Worm (Caenorhabditis elegans) whole organism, mixed stage, embryonic: ENCODE results near the gene C08B6.3.
A peak's percentile ranks its signal among the peaks of the same experiment; 100 is the strongest.

Experiments
- M03D4.4 ChIP-seq: sonication (generic microtip); optimal IDR thresholded peaks from 2 replicates; lab custom pipeline; 2017; ENCODE audit warnings: mild to moderate bottlenecking, missing genetic modification characterization, missing compliant biosample characterization
- bed-3 ChIP-seq: fragments of 200-800 bp; sonication (Bioruptor generic); optimal IDR thresholded peaks from 3 replicates; lab custom pipeline; 2018; ENCODE audit warnings: mild to moderate bottlenecking, missing genetic modification characterization, moderate library complexity, missing compliant biosample characterization
- blmp-1 ChIP-seq: fragments of 150-350 bp; optimal IDR thresholded peaks from 2 replicates; lab custom pipeline; 2014; ENCODE audit warnings: missing biosample characterization, missing genetic modification characterization
- ceh-43 ChIP-seq: fragments of 200-800 bp; sonication (Bioruptor generic); optimal IDR thresholded peaks from 2 replicates; lab custom pipeline; 2018; ENCODE audit warnings: mild to moderate bottlenecking, missing genetic modification characterization, moderate library complexity, missing compliant biosample characterization
- ceh-83 ChIP-seq: fragments of 200-800 bp; sonication (Bioruptor generic); optimal IDR thresholded peaks from 2 replicates; lab custom pipeline; 2018; ENCODE audit warnings: mild to moderate bottlenecking, missing genetic modification characterization, missing compliant biosample characterization
- ces-1 ChIP-seq: fragments of 150-350 bp; optimal IDR thresholded peaks from 2 replicates; lab custom pipeline; 2014; ENCODE audit warnings: missing biosample characterization, missing genetic modification reagents, missing genetic modification characterization
- cnd-1 ChIP-seq: fragments of 200-800 bp; sonication (Bioruptor generic); optimal IDR thresholded peaks from 2 replicates; lab custom pipeline; 2018; ENCODE audit warnings: mild to moderate bottlenecking, missing genetic modification characterization, missing compliant biosample characterization
- elt-1 ChIP-seq: sonication (generic microtip); optimal IDR thresholded peaks from 2 replicates; lab custom pipeline; 2017; ENCODE audit warnings: missing genetic modification characterization, mild to moderate bottlenecking, missing compliant biosample characterization, antibody characterized with exemption, moderate library complexity, borderline replicate concordance; ENCODE audit not compliant: insufficient read depth
- elt-3 ChIP-seq: fragments of 150-350 bp; optimal IDR thresholded peaks from 2 replicates; lab custom pipeline; 2014; ENCODE audit warnings: missing biosample characterization, missing genetic modification characterization
- ham-2 ChIP-seq: fragments of 200-800 bp; sonication (Bioruptor generic); optimal IDR thresholded peaks from 2 replicates; lab custom pipeline; 2018; ENCODE audit warnings: mild to moderate bottlenecking, missing genetic modification characterization, missing compliant biosample characterization
- lin-13 ChIP-seq: fragments of 150-350 bp; optimal IDR thresholded peaks from 2 replicates; lab custom pipeline; 2014; ENCODE audit warnings: missing biosample characterization, missing genetic modification characterization
- lin-32 ChIP-seq: fragments of 200-800 bp; sonication (Bioruptor generic); optimal IDR thresholded peaks from 2 replicates; lab custom pipeline; 2018; ENCODE audit warnings: mild to moderate bottlenecking, missing genetic modification characterization, missing compliant biosample characterization
- lsy-2 ChIP-seq: fragments of 150-350 bp; optimal IDR thresholded peaks from 2 replicates; lab custom pipeline; 2014; ENCODE audit warnings: missing biosample characterization, missing genetic modification characterization
- mab-5 ChIP-seq: fragments of 150-350 bp; optimal IDR thresholded peaks from 2 replicates; lab custom pipeline; 2014; ENCODE audit warnings: missing biosample characterization, missing genetic modification characterization
- mep-1 ChIP-seq: fragments of 150-350 bp; optimal IDR thresholded peaks from 2 replicates; lab custom pipeline; 2017; ENCODE audit warnings: missing biosample characterization, missing genetic modification reagents, missing genetic modification characterization, inconsistent platforms
- mls-2 ChIP-seq: sonication (generic microtip); optimal IDR thresholded peaks from 2 replicates; lab custom pipeline; 2016; ENCODE audit warnings: mild to moderate bottlenecking, missing genetic modification characterization, moderate library complexity, missing compliant biosample characterization
- nhr-12 ChIP-seq: fragments of 150-350 bp; optimal IDR thresholded peaks from 2 replicates; lab custom pipeline; 2014; ENCODE audit warnings: missing biosample characterization, missing genetic modification characterization
- nhr-2 ChIP-seq: fragments of 150-350 bp; optimal IDR thresholded peaks from 2 replicates; lab custom pipeline; 2014; ENCODE audit warnings: missing biosample characterization, missing genetic modification characterization
- nhr-237 ChIP-seq: fragments of 150-350 bp; optimal IDR thresholded peaks from 2 replicates; lab custom pipeline; 2014; ENCODE audit warnings: missing biosample characterization, missing genetic modification characterization
- nhr-28 ChIP-seq: fragments of 150-350 bp; optimal IDR thresholded peaks from 2 replicates; lab custom pipeline; 2014; ENCODE audit warnings: missing biosample characterization, missing genetic modification characterization
- nhr-76 ChIP-seq: sonication (generic microtip); optimal IDR thresholded peaks from 2 replicates; lab custom pipeline; 2017; ENCODE audit warnings: missing biosample characterization, missing genetic modification characterization
- pha-4 ChIP-seq: fragments of 150-350 bp; optimal IDR thresholded peaks from 2 replicates; lab custom pipeline; 2018; ENCODE audit warnings: missing biosample characterization, missing genetic modification reagents, missing genetic modification characterization
- sem-2 ChIP-seq: fragments of 200-800 bp; sonication (Bioruptor generic); optimal IDR thresholded peaks from 2 replicates; lab custom pipeline; 2018; ENCODE audit warnings: mild to moderate bottlenecking, missing genetic modification characterization, missing compliant biosample characterization
- snpc-4 ChIP-seq: fragments of 150-350 bp; optimal IDR thresholded peaks from 2 replicates; lab custom pipeline; 2014; ENCODE audit warnings: missing biosample characterization, missing genetic modification characterization
- sptf-1 ChIP-seq: sonication (generic microtip); optimal IDR thresholded peaks from 2 replicates; lab custom pipeline; 2017; ENCODE audit warnings: mild to moderate bottlenecking, missing genetic modification characterization, moderate library complexity, missing compliant biosample characterization
- tbx-8 ChIP-seq: fragments of 200-800 bp; sonication (Bioruptor generic); optimal IDR thresholded peaks from 2 replicates; lab custom pipeline; 2018; ENCODE audit warnings: mild to moderate bottlenecking, missing genetic modification characterization, moderate library complexity, missing compliant biosample characterization
- unc-120 ChIP-seq: sonication (generic microtip); optimal IDR thresholded peaks from 2 replicates; lab custom pipeline; 2017; ENCODE audit warnings: missing genetic modification characterization, missing compliant biosample characterization; ENCODE audit not compliant: poor library complexity, severe bottlenecking
- unc-39 ChIP-seq: fragments of 150-350 bp; optimal IDR thresholded peaks from 2 replicates; lab custom pipeline; 2014; ENCODE audit warnings: missing biosample characterization, missing genetic modification characterization
- unc-62 ChIP-seq: fragments of 150-350 bp; optimal IDR thresholded peaks from 2 replicates; lab custom pipeline; 2014; ENCODE audit warnings: missing biosample characterization, missing genetic modification reagents, missing genetic modification characterization
- zip-8 ChIP-seq: fragments of 150-350 bp; optimal IDR thresholded peaks from 2 replicates; lab custom pipeline; 2014; ENCODE audit warnings: missing biosample characterization, missing genetic modification characterization

C08B6.3 gene

ce11 chrV:10096932-10097331, 15.2 kb downstream of the C08B6.3 start:
- TF ChIP-seq zip-8 (no peak), elt-1 (tag; lab: Kevin White, UChicago) (no peak), ceh-43 (GFP tag; lab: Kevin White, UChicago) (no peak), ceh-83 (GFP tag; lab: Kevin White, UChicago) (no peak), nhr-28 (no peak), cnd-1 (tag; lab: Kevin White, UChicago) (no peak), ces-1 (GFP tag; lab: Kevin White, UChicago) (no peak), blmp-1 (tag; lab: Kevin White, UChicago) (no peak), tbx-8 (GFP tag; lab: Kevin White, UChicago) (no peak), nhr-2 (tag; lab: Kevin White, UChicago) (no peak), lin-13 (tag; lab: Kevin White, UChicago) (no peak), mls-2 (no peak), nhr-12 (tag; lab: Kevin White, UChicago) (no peak), pha-4 (tag; lab: Kevin White, UChicago) (no peak), sem-2 (GFP tag; lab: Kevin White, UChicago) (no peak), sptf-1 (no peak), unc-39 (tag; lab: Kevin White, UChicago) (no peak), elt-3 (tag; lab: Kevin White, UChicago) (no peak), mab-5 (tag; lab: Kevin White, UChicago) (no peak)

ce11 chrV:10094374-10094773, 17.7 kb downstream of the C08B6.3 start, which contains the start of gene srd-49:
Gene srd-49, plus strand, starts transcription at chrV:10094674.
- TF ChIP-seq nhr-28, result no peak
- no peak for TF ChIP-seq lsy-2 (tag; lab: Kevin White, UChicago)
- TF ChIP-seq bed-3, result no peak
- no peak for TF ChIP-seq ham-2 (GFP tag; lab: Kevin White, UChicago)
- no peak for TF ChIP-seq unc-120 (tag; lab: Kevin White, UChicago)
- no peak for TF ChIP-seq pha-4 (tag; lab: Kevin White, UChicago)
- TF ChIP-seq ceh-43 (GFP tag; lab: Kevin White, UChicago), result no peak
- no peak for TF ChIP-seq unc-62 (GFP tag; lab: Kevin White, UChicago)
- no peak for TF ChIP-seq nhr-2 (tag; lab: Kevin White, UChicago)
- no peak for TF ChIP-seq lin-32
- no peak for TF ChIP-seq lin-13 (tag; lab: Kevin White, UChicago)

ce11 chrV:10091152-10091551, 20.9 kb downstream of the C08B6.3 start, which contains the start of gene R04B5.11:
Gene R04B5.11, minus strand, starts transcription at chrV:10091252.
- no peak for TF ChIP-seq unc-62 (GFP tag; lab: Kevin White, UChicago)
- TF ChIP-seq cnd-1 (tag; lab: Kevin White, UChicago), result no peak
- no peak for TF ChIP-seq ham-2 (GFP tag; lab: Kevin White, UChicago)
- TF ChIP-seq sem-2 (GFP tag; lab: Kevin White, UChicago), result no peak
- no peak for TF ChIP-seq sptf-1
- no peak for TF ChIP-seq nhr-12 (tag; lab: Kevin White, UChicago)
- no peak for TF ChIP-seq nhr-76 (tag; lab: Kevin White, UChicago)
- TF ChIP-seq ceh-83 (GFP tag; lab: Kevin White, UChicago), result no peak
- no peak for TF ChIP-seq blmp-1 (tag; lab: Kevin White, UChicago)
- TF ChIP-seq, all 35 proteins: peak for 0

ce11 chrV:10090461-10090860, 21.6 kb downstream of the C08B6.3 start, which contains the start of gene R04B5.7:
Gene R04B5.7, minus strand, starts transcription at chrV:10090561.
- TF ChIP-seq mls-2 (no peak), ham-2 (GFP tag; lab: Kevin White, UChicago) (no peak), elt-3 (tag; lab: Kevin White, UChicago) (no peak), M03D4.4 (no peak), bed-3 (no peak), zip-8 (no peak), lin-13 (tag; lab: Kevin White, UChicago) (no peak), nhr-76 (tag; lab: Kevin White, UChicago) (no peak), mep-1 (tag; lab: Kevin White, UChicago) (no peak)

- no peak for TF ChIP-seq nhr-237 (tag; lab: Kevin White, UChicago)
- peak; percentile 86 for TF ChIP-seq elt-3 (tag; lab: Kevin White, UChicago)
- no peak for TF ChIP-seq sem-2 (GFP tag; lab: Kevin White, UChicago)
- TF ChIP-seq unc-62 (GFP tag; lab: Kevin White, UChicago), result peak; percentile 62
- TF ChIP-seq snpc-4 (tag; lab: Kevin White, UChicago), result no peak
- TF ChIP-seq elt-1 (tag; lab: Kevin White, UChicago), result peak; percentile 30
- no peak for TF ChIP-seq nhr-28
- no peak for TF ChIP-seq bed-3
Measured at ce11 chrV:10087103-10087502, 25.0 kb downstream of the C08B6.3 start, which contains the start of gene R04B5.5. Gene R04B5.5, plus strand, starts transcription at chrV:10087480.
